Worm (Caenorhabditis elegans) whole organism, young adult: ENCODE data around the gene col-96.

Experiments used
- B0261.1 ChIP-seq: sonication (generic microtip); optimal IDR thresholded peaks from 2 replicates; lab custom pipeline; 2016; ENCODE audit warnings: mild to moderate bottlenecking, missing genetic modification characterization, moderate library complexity, missing compliant biosample characterization
- C06A6.2 ChIP-seq: fragments of 200-800 bp; sonication (Bioruptor generic); conservative IDR thresholded peaks from 2 replicates; pipeline ENCODE4 v1.3.6; 2022; ENCODE audit warnings: missing genetic modification characterization, missing compliant biosample characterization
- D2030.7 ChIP-seq: fragments of 200-800 bp; sonication (Bioruptor generic); IDR thresholded peaks from 2 replicates; pipeline ENCODE4 v1.3.6; 2022; ENCODE audit warnings: missing genetic modification reagents, missing genetic modification characterization, missing compliant biosample characterization
- F10E7.11 ChIP-seq: sonication (generic microtip); optimal IDR thresholded peaks from 2 replicates; lab custom pipeline; 2017; ENCODE audit warnings: mild to moderate bottlenecking, missing genetic modification characterization, moderate library complexity, missing compliant biosample characterization
- F22D6.2 ChIP-seq: sonication (generic microtip); optimal IDR thresholded peaks from 2 replicates; lab custom pipeline; 2016; ENCODE audit warnings: mild to moderate bottlenecking, missing genetic modification characterization, missing compliant biosample characterization
- F33H1.4 ChIP-seq: fragments of 200-800 bp; sonication (Bioruptor generic); IDR thresholded peaks from 2 replicates; pipeline ENCODE4 v1.3.6; 2022; ENCODE audit warnings: missing genetic modification reagents, missing genetic modification characterization, missing compliant biosample characterization
- F49E8.2 ChIP-seq: sonication (generic microtip); optimal IDR thresholded peaks from 3 replicates; lab custom pipeline; 2017; ENCODE audit warnings: missing genetic modification characterization, mild to moderate bottlenecking, missing compliant biosample characterization, antibody characterized with exemption, moderate library complexity; ENCODE audit not compliant: insufficient read depth
- F52B5.7 ChIP-seq: sonication (generic microtip); optimal IDR thresholded peaks from 2 replicates; lab custom pipeline; 2016; ENCODE audit warnings: mild to moderate bottlenecking, missing genetic modification characterization, missing compliant biosample characterization
- F55B11.4 ChIP-seq: sonication (generic microtip); optimal IDR thresholded peaks from 2 replicates; lab custom pipeline; 2016; ENCODE audit warnings: missing compliant biosample characterization, missing genetic modification characterization, borderline replicate concordance; ENCODE audit not compliant: insufficient read depth
- F57A8.1 ChIP-seq: fragments of 200-800 bp; sonication (Bioruptor generic); optimal IDR thresholded peaks from 2 replicates; lab custom pipeline; 2018; ENCODE audit warnings: mild to moderate bottlenecking, missing genetic modification characterization, moderate library complexity, missing compliant biosample characterization
- K11D2.4 ChIP-seq: fragments of 200-800 bp; sonication (Bioruptor generic); IDR thresholded peaks from 2 replicates; pipeline ENCODE4 v1.3.6; 2022; ENCODE audit warnings: missing genetic modification reagents, missing genetic modification characterization, missing compliant biosample characterization
- K12H6.12 ChIP-seq: fragments of 200-800 bp; sonication (Bioruptor generic); optimal IDR thresholded peaks from 2 replicates; lab custom pipeline; 2018; ENCODE audit warnings: mild to moderate bottlenecking, missing genetic modification characterization, missing compliant biosample characterization
- T26A5.8 ChIP-seq: sonication (generic microtip); optimal IDR thresholded peaks from 2 replicates; lab custom pipeline; 2016; ENCODE audit warnings: missing genetic modification characterization, missing compliant biosample characterization
- Y53F4B.3 ChIP-seq: fragments of 200-800 bp; sonication (Bioruptor generic); IDR thresholded peaks from 2 replicates; pipeline ENCODE4 v1.3.6; 2022; ENCODE audit warnings: missing genetic modification reagents, missing genetic modification characterization, missing compliant biosample characterization
- Y67H2A.10 ChIP-seq: fragments of 200-800 bp; sonication (Bioruptor generic); conservative IDR thresholded peaks from 2 replicates; pipeline ENCODE4 v1.3.6; 2022; ENCODE audit warnings: missing genetic modification reagents, missing genetic modification characterization, missing compliant biosample characterization
- ama-1 ChIP-seq, 3 experiments: fragments of 150-350 bp in 1 of 3; sonication (generic microtip) in 2 of 3; optimal IDR thresholded peaks; 2 replicates each; lab custom pipeline; 2014 to 2018; ENCODE audit warnings: missing biosample characterization in 2 of 3, missing genetic modification characterization in 2 of 3, missing genetic modification reagents in 2 of 3
- atf-7 ChIP-seq: sonication (generic microtip); optimal IDR thresholded peaks from 2 replicates; lab custom pipeline; 2017; ENCODE audit warnings: mild to moderate bottlenecking, missing genetic modification characterization, missing compliant biosample characterization
- athp-1 ChIP-seq: sonication (generic microtip); optimal IDR thresholded peaks from 2 replicates; lab custom pipeline; 2017; ENCODE audit warnings: mild to moderate bottlenecking, missing genetic modification characterization, missing compliant biosample characterization
- attf-5 ChIP-seq: fragments of 200-800 bp; sonication (Bioruptor generic); optimal IDR thresholded peaks from 2 replicates; lab custom pipeline; 2018; ENCODE audit warnings: mild to moderate bottlenecking, missing genetic modification characterization, missing compliant biosample characterization
- cebp-1 ChIP-seq, 2 experiments: fragments of 200-800 bp in 1 of 2; sonication (Bioruptor generic) in 1 of 2; sonication (generic microtip) in 1 of 2; IDR thresholded peaks in 1 of 2; optimal IDR thresholded peaks in 1 of 2; 2 replicates each; pipeline versions ENCODE4 v1.3.6 to Lab custom; 2017 to 2022; ENCODE audit warnings: missing compliant biosample characterization in 2 of 2, missing genetic modification characterization in 2 of 2, mild to moderate bottlenecking in 1 of 2, missing genetic modification reagents in 1 of 2, moderate library complexity in 1 of 2
- ceh-100 ChIP-seq: fragments of 200-800 bp; sonication (Bioruptor generic); IDR thresholded peaks from 2 replicates; pipeline ENCODE4 v1.3.6; 2022; ENCODE audit warnings: missing genetic modification reagents, missing genetic modification characterization, missing compliant biosample characterization
- ceh-27 ChIP-seq: fragments of 200-800 bp; sonication (Bioruptor generic); optimal IDR thresholded peaks from 2 replicates; lab custom pipeline; 2018; ENCODE audit warnings: mild to moderate bottlenecking, missing genetic modification characterization, moderate library complexity, missing compliant biosample characterization
- ceh-79 ChIP-seq: sonication (generic microtip); optimal IDR thresholded peaks from 2 replicates; lab custom pipeline; 2017; ENCODE audit warnings: mild to moderate bottlenecking, missing genetic modification characterization, missing compliant biosample characterization
- egrh-3 ChIP-seq: fragments of 200-800 bp; sonication (Bioruptor generic); IDR thresholded peaks from 2 replicates; pipeline ENCODE4 v1.3.6; 2022; ENCODE audit warnings: missing genetic modification reagents, missing genetic modification characterization, missing compliant biosample characterization
- ets-4 ChIP-seq: fragments of 200-800 bp; sonication (Bioruptor generic); optimal IDR thresholded peaks from 2 replicates; lab custom pipeline; 2018; ENCODE audit warnings: mild to moderate bottlenecking, missing genetic modification characterization, missing compliant biosample characterization
- fkh-3 ChIP-seq: sonication (generic microtip); optimal IDR thresholded peaks from 2 replicates; lab custom pipeline; 2016; ENCODE audit warnings: mild to moderate bottlenecking, missing genetic modification characterization, missing compliant biosample characterization
- hlh-12 ChIP-seq: sonication (generic microtip); optimal IDR thresholded peaks from 2 replicates; lab custom pipeline; 2016; ENCODE audit warnings: missing genetic modification characterization, missing compliant biosample characterization
- hlh-26 ChIP-seq: fragments of 200-800 bp; sonication (Bioruptor generic); conservative IDR thresholded peaks from 2 replicates; pipeline ENCODE4 v1.3.6; 2022; ENCODE audit warnings: missing genetic modification reagents, missing genetic modification characterization, missing compliant biosample characterization
- hmg-1.2 ChIP-seq: fragments of 200-800 bp; sonication (Bioruptor generic); IDR thresholded peaks from 2 replicates; pipeline ENCODE4 v1.3.6; 2022; ENCODE audit warnings: missing genetic modification reagents, missing genetic modification characterization, missing compliant biosample characterization
- lag-1 ChIP-seq: fragments of 200-800 bp; sonication (Bioruptor generic); IDR thresholded peaks from 2 replicates; pipeline ENCODE4 v1.3.6; 2022; ENCODE audit warnings: missing genetic modification reagents, missing genetic modification characterization, missing compliant biosample characterization
- let-526 ChIP-seq: fragments of 200-800 bp; sonication (Bioruptor generic); IDR thresholded peaks from 2 replicates; pipeline ENCODE4 v1.3.6; 2022; ENCODE audit warnings: missing genetic modification reagents, missing genetic modification characterization, missing compliant biosample characterization
- lsl-1 ChIP-seq: fragments of 200-800 bp; sonication (Bioruptor generic); optimal IDR thresholded peaks from 2 replicates; lab custom pipeline; 2018; ENCODE audit warnings: mild to moderate bottlenecking, missing genetic modification characterization, moderate library complexity, missing compliant biosample characterization
- madf-3 ChIP-seq: fragments of 200-800 bp; sonication (Bioruptor generic); IDR thresholded peaks from 2 replicates; pipeline ENCODE4 v1.3.6; 2022; ENCODE audit warnings: missing genetic modification reagents, missing genetic modification characterization, missing compliant biosample characterization
- madf-8 ChIP-seq: fragments of 200-800 bp; sonication (Bioruptor generic); conservative IDR thresholded peaks from 2 replicates; pipeline ENCODE4 v1.3.6; 2022; ENCODE audit warnings: missing genetic modification reagents, missing genetic modification characterization, missing compliant biosample characterization
- mel-28 ChIP-seq: sonication (generic microtip); optimal IDR thresholded peaks from 2 replicates; lab custom pipeline; 2016; ENCODE audit warnings: borderline replicate concordance, mild to moderate bottlenecking, missing genetic modification characterization, missing compliant biosample characterization
- mes-4 ChIP-seq: sonication (generic microtip); optimal IDR thresholded peaks from 2 replicates; lab custom pipeline; 2016; ENCODE audit warnings: missing genotype, missing genetic modification characterization, missing compliant biosample characterization
- nfya-1 ChIP-seq: sonication (generic microtip); optimal IDR thresholded peaks from 2 replicates; lab custom pipeline; 2017; ENCODE audit warnings: antibody characterized with exemption, missing compliant biosample characterization, missing genetic modification characterization, borderline replicate concordance; ENCODE audit not compliant: insufficient read depth
- nfyb-1 ChIP-seq: fragments of 200-800 bp; sonication (Bioruptor generic); IDR thresholded peaks from 2 replicates; pipeline ENCODE4 v1.3.6; 2022; ENCODE audit warnings: missing genetic modification reagents, missing genetic modification characterization, missing compliant biosample characterization
- nhr-120 ChIP-seq: fragments of 200-800 bp; sonication (Bioruptor generic); IDR thresholded peaks from 2 replicates; pipeline ENCODE4 v1.3.6; 2022; ENCODE audit warnings: missing genetic modification characterization, missing compliant biosample characterization
- nhr-179 ChIP-seq: sonication (generic microtip); optimal IDR thresholded peaks from 2 replicates; lab custom pipeline; 2016; ENCODE audit warnings: mild to moderate bottlenecking, missing genetic modification characterization, missing compliant biosample characterization
- pha-4 ChIP-seq: fragments of 150-350 bp; sonication (generic microtip); optimal IDR thresholded peaks from 2 replicates; lab custom pipeline; 2014; ENCODE audit warnings: missing biosample characterization, missing genetic modification reagents, missing genetic modification characterization
- repo-1 ChIP-seq: sonication (generic microtip); optimal IDR thresholded peaks from 2 replicates; lab custom pipeline; 2017; ENCODE audit warnings: mild to moderate bottlenecking, missing genetic modification characterization, missing compliant biosample characterization
- rpc-1 ChIP-seq, 2 experiments: fragments of 150-350 bp in 1 of 2; sonication (generic microtip) in 1 of 2; optimal IDR thresholded peaks; 2 replicates each; lab custom pipeline; 2014 to 2018; ENCODE audit warnings: missing biosample characterization in 1 of 2, missing genetic modification characterization in 1 of 2, missing genetic modification reagents in 1 of 2, missing genotype in 1 of 2
- snpc-1.1 ChIP-seq: sonication (generic microtip); optimal IDR thresholded peaks from 2 replicates; lab custom pipeline; 2017; ENCODE audit warnings: missing genetic modification characterization, mild to moderate bottlenecking, missing compliant biosample characterization, antibody characterized with exemption, moderate library complexity, missing genotype, missing genetic modification reagents; ENCODE audit not compliant: insufficient read depth
- tbp1 ChIP-seq: fragments of 200-800 bp; sonication (Bioruptor generic); optimal IDR thresholded peaks from 2 replicates; lab custom pipeline; 2018; ENCODE audit warnings: mild to moderate bottlenecking, missing genetic modification characterization, missing compliant biosample characterization
- unc-62 ChIP-seq: fragments of 150-350 bp; optimal IDR thresholded peaks from 2 replicates; lab custom pipeline; 2014; ENCODE audit warnings: missing biosample characterization, missing genetic modification reagents, missing genetic modification characterization
- ztf-18 ChIP-seq: sonication (generic microtip); optimal IDR thresholded peaks from 2 replicates; lab custom pipeline; 2016; ENCODE audit warnings: missing genotype, mild to moderate bottlenecking, missing genetic modification characterization, missing compliant biosample characterization

Gene col-96

DNA sequence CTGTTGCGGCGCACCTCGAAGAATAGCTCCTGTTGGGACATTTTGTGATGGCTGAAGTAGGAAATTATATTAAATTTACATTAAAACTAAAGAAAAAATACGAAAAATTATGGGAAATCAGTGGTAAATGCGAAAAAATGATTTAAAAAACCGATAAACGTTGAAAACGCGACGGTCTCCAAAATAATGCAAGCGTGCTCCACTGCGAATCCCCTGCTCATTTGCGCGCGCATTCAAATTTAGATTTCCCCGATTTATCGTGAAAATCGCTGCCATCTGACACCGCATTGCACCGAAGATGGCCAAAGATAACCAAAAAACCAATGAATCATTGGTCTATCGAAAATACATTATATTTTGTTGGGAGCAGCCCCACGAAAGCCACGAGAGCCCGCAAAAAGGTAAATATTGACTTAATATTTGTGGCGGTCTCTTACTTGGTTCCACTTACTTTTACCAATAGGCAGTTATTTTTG is 12.9 kb upstream of the col-96 start, which contains the start of the genes elb-1 and Y41C4A.11 (continued):
- TF ChIP-seq ztf-18 (tag; lab: Kevin White, UChicago) (no peak), nhr-179 (no peak), F57A8.1 (GFP tag; lab: Kevin White, UChicago) (no peak), attf-5 (GFP tag; lab: Kevin White, UChicago) (peak; percentile 42), ets-4 (no peak), Y53F4B.3 (GFP tag; lab: Robert Waterston, UW) (no peak), nfya-1 (tag; lab: Kevin White, UChicago) (no peak), repo-1 (tag; lab: Kevin White, UChicago) (no peak), madf-8 (no peak), lag-1 (GFP tag; lab: Robert Waterston, UW) (no peak), ama-1 (optimal IDR thresholded peaks at IDR 0.05; lab: Kevin White, UChicago) (no peak), ama-1 (GFP tag; optimal IDR thresholded peaks at IDR 0.05; lab: Kevin White, UChicago) (no peak), T26A5.8 (tag; lab: Kevin White, UChicago) (no peak), mel-28 (tag; lab: Kevin White, UChicago) (no peak), nfyb-1 (no peak), F33H1.4 (no peak), F22D6.2 (tag; lab: Kevin White, UChicago) (no peak), K12H6.12 (tag; lab: Kevin White, UChicago) (no peak), Y67H2A.10 (GFP tag; lab: Robert Waterston, UW) (no peak), mes-4 (no peak), unc-62 (GFP tag; lab: Kevin White, UChicago) (no peak), tbp1 (GFP tag; lab: Kevin White, UChicago) (peak; percentile 19), lsl-1 (GFP tag; lab: Kevin White, UChicago) (peak; percentile 35), egrh-3 (GFP tag; lab: Robert Waterston, UW) (no peak), fkh-3 (tag; lab: Kevin White, UChicago) (no peak), ceh-27 (GFP tag; lab: Kevin White, UChicago) (no peak), athp-1 (tag; lab: Kevin White, UChicago) (no peak), F52B5.7 (tag; lab: Kevin White, UChicago) (no peak), rpc-1 (optimal IDR thresholded peaks at IDR 0.05; lab: Kevin White, UChicago) (no peak), rpc-1 (tag; optimal IDR thresholded peaks at IDR 0.05; lab: Kevin White, UChicago) (no peak), F10E7.11 (tag; lab: Kevin White, UChicago) (no peak), F55B11.4 (tag; lab: Kevin White, UChicago) (no peak), hlh-26 (GFP tag; lab: Robert Waterston, UW) (no peak), madf-3 (GFP tag; lab: Robert Waterston, UW) (no peak), hlh-12 (tag; lab: Kevin White, UChicago) (no peak), D2030.7 (GFP tag; lab: Robert Waterston, UW) (0 out of 2 replicates have a peak, but pooled peaks have one; percentile 20), let-526 (no peak), B0261.1 (no peak), ceh-79 (no peak), C06A6.2 (GFP tag; lab: Robert Waterston, UW) (no peak), nhr-120 (GFP tag; lab: Robert Waterston, UW) (no peak), cebp-1 (GFP tag; IDR thresholded peaks at IDR 0.05; lab: Robert Waterston, UW) (no peak), cebp-1 (tag; optimal IDR thresholded peaks at IDR 0.05; lab: Kevin White, UChicago) (peak; percentile 29), atf-7 (tag; lab: Kevin White, UChicago) (no peak), pha-4 (tag; lab: Kevin White, UChicago) (peak; percentile 55), K11D2.4 (GFP tag; lab: Robert Waterston, UW) (0 out of 2 replicates have a peak, but pooled peaks have one; percentile 13), hmg-1.2 (GFP tag; lab: Robert Waterston, UW) (no peak), F49E8.2 (tag; lab: Kevin White, UChicago) (no peak), ceh-100 (no peak), snpc-1.1 (tag; lab: Kevin White, UChicago) (no peak)
